Worm (Caenorhabditis elegans) whole organism, young adult: Measurements from ENCODE around the gene str-144.

Experiments
- B0019.2 ChIP-seq: fragments of 200-800 bp; sonication (Bioruptor generic); conservative IDR thresholded peaks from 2 replicates; pipeline ENCODE4 v1.3.6; 2022; ENCODE audit warnings: missing genetic modification reagents, missing genetic modification characterization, missing compliant biosample characterization
- B0336.3 ChIP-seq: fragments of 200-800 bp; sonication (Bioruptor generic); IDR thresholded peaks from 2 replicates; pipeline ENCODE4 v1.3.6; 2022; ENCODE audit warnings: missing genetic modification characterization, missing compliant biosample characterization
- D2030.7 ChIP-seq: fragments of 200-800 bp; sonication (Bioruptor generic); IDR thresholded peaks from 2 replicates; pipeline ENCODE4 v1.3.6; 2022; ENCODE audit warnings: missing genetic modification reagents, missing genetic modification characterization, missing compliant biosample characterization
- F10E7.11 ChIP-seq: sonication (generic microtip); optimal IDR thresholded peaks from 2 replicates; lab custom pipeline; 2017; ENCODE audit warnings: mild to moderate bottlenecking, missing genetic modification characterization, moderate library complexity, missing compliant biosample characterization
- F22D6.2 ChIP-seq: sonication (generic microtip); optimal IDR thresholded peaks from 2 replicates; lab custom pipeline; 2016; ENCODE audit warnings: mild to moderate bottlenecking, missing genetic modification characterization, missing compliant biosample characterization
- F49E8.2 ChIP-seq: sonication (generic microtip); optimal IDR thresholded peaks from 3 replicates; lab custom pipeline; 2017; ENCODE audit warnings: missing genetic modification characterization, mild to moderate bottlenecking, missing compliant biosample characterization, antibody characterized with exemption, moderate library complexity; ENCODE audit not compliant: insufficient read depth
- F55B11.4 ChIP-seq: sonication (generic microtip); optimal IDR thresholded peaks from 2 replicates; lab custom pipeline; 2016; ENCODE audit warnings: missing compliant biosample characterization, missing genetic modification characterization, borderline replicate concordance; ENCODE audit not compliant: insufficient read depth
- F57A8.1 ChIP-seq: fragments of 200-800 bp; sonication (Bioruptor generic); optimal IDR thresholded peaks from 2 replicates; lab custom pipeline; 2018; ENCODE audit warnings: mild to moderate bottlenecking, missing genetic modification characterization, moderate library complexity, missing compliant biosample characterization
- F57C9.4 ChIP-seq: sonication (generic microtip); optimal IDR thresholded peaks from 2 replicates; lab custom pipeline; 2017; ENCODE audit warnings: mild to moderate bottlenecking, missing genetic modification characterization, missing compliant biosample characterization
- T07F8.4 ChIP-seq: sonication (generic microtip); optimal IDR thresholded peaks from 2 replicates; lab custom pipeline; 2016; ENCODE audit warnings: mild to moderate bottlenecking, missing genetic modification characterization, moderate library complexity, missing compliant biosample characterization
- Y53F4B.3 ChIP-seq: fragments of 200-800 bp; sonication (Bioruptor generic); IDR thresholded peaks from 2 replicates; pipeline ENCODE4 v1.3.6; 2022; ENCODE audit warnings: missing genetic modification reagents, missing genetic modification characterization, missing compliant biosample characterization
- Y53G8AR.9 ChIP-seq: fragments of 200-800 bp; sonication (Bioruptor generic); conservative IDR thresholded peaks from 2 replicates; pipeline ENCODE4 v1.3.6; 2022; ENCODE audit warnings: missing genetic modification reagents, missing genetic modification characterization, missing compliant biosample characterization
- Y56A3A.18 ChIP-seq: fragments of 200-800 bp; sonication (Bioruptor generic); IDR thresholded peaks from 2 replicates; pipeline ENCODE4 v1.3.6; 2022; ENCODE audit warnings: missing genetic modification reagents, missing genetic modification characterization, missing compliant biosample characterization
- ZK185.1 ChIP-seq: sonication (generic microtip); optimal IDR thresholded peaks from 2 replicates; lab custom pipeline; 2016; ENCODE audit warnings: mild to moderate bottlenecking, missing genetic modification characterization, missing compliant biosample characterization; ENCODE audit not compliant: poor library complexity, severe bottlenecking
- ama-1 ChIP-seq, 3 experiments: fragments of 150-350 bp in 1 of 3; sonication (generic microtip) in 2 of 3; optimal IDR thresholded peaks; 2 replicates each; lab custom pipeline; 2014 to 2018; ENCODE audit warnings: missing biosample characterization in 2 of 3, missing genetic modification characterization in 2 of 3, missing genetic modification reagents in 2 of 3
- aptf-3 ChIP-seq: fragments of 200-800 bp; sonication (Bioruptor generic); IDR thresholded peaks from 2 replicates; pipeline ENCODE4 v1.3.6; 2022; ENCODE audit warnings: missing genetic modification characterization, missing compliant biosample characterization
- attf-5 ChIP-seq: fragments of 200-800 bp; sonication (Bioruptor generic); optimal IDR thresholded peaks from 2 replicates; lab custom pipeline; 2018; ENCODE audit warnings: mild to moderate bottlenecking, missing genetic modification characterization, missing compliant biosample characterization
- bed-1 ChIP-seq: fragments of 200-800 bp; sonication (Bioruptor generic); IDR thresholded peaks from 2 replicates; pipeline ENCODE4 v1.3.6; 2022; ENCODE audit warnings: missing genetic modification reagents, missing genetic modification characterization, missing compliant biosample characterization
- ceh-27 ChIP-seq: fragments of 200-800 bp; sonication (Bioruptor generic); optimal IDR thresholded peaks from 2 replicates; lab custom pipeline; 2018; ENCODE audit warnings: mild to moderate bottlenecking, missing genetic modification characterization, moderate library complexity, missing compliant biosample characterization
- ceh-91 ChIP-seq: fragments of 200-800 bp; sonication (Bioruptor generic); IDR thresholded peaks from 2 replicates; pipeline ENCODE4 v1.3.6; 2022; ENCODE audit warnings: missing genetic modification reagents, missing genetic modification characterization, missing compliant biosample characterization
- dpff-1 ChIP-seq: sonication (generic microtip); optimal IDR thresholded peaks from 2 replicates; lab custom pipeline; 2017; ENCODE audit warnings: mild to moderate bottlenecking, missing genetic modification characterization, missing compliant biosample characterization
- efl-1 ChIP-seq: fragments of 150-350 bp; optimal IDR thresholded peaks from 2 replicates; lab custom pipeline; 2014; ENCODE audit warnings: missing biosample characterization, missing genetic modification reagents, missing genetic modification characterization
- ekl-4 ChIP-seq: fragments of 200-800 bp; sonication (Bioruptor generic); IDR thresholded peaks from 2 replicates; pipeline ENCODE4 v1.3.6; 2022; ENCODE audit warnings: missing genetic modification reagents, missing genetic modification characterization, missing compliant biosample characterization
- ets-4 ChIP-seq: fragments of 200-800 bp; sonication (Bioruptor generic); optimal IDR thresholded peaks from 2 replicates; lab custom pipeline; 2018; ENCODE audit warnings: mild to moderate bottlenecking, missing genetic modification characterization, missing compliant biosample characterization
- fkh-3 ChIP-seq: sonication (generic microtip); optimal IDR thresholded peaks from 2 replicates; lab custom pipeline; 2016; ENCODE audit warnings: mild to moderate bottlenecking, missing genetic modification characterization, missing compliant biosample characterization
- hmg-1.2 ChIP-seq: fragments of 200-800 bp; sonication (Bioruptor generic); IDR thresholded peaks from 2 replicates; pipeline ENCODE4 v1.3.6; 2022; ENCODE audit warnings: missing genetic modification reagents, missing genetic modification characterization, missing compliant biosample characterization
- mcd-1 ChIP-seq: fragments of 200-800 bp; sonication (Bioruptor generic); IDR thresholded peaks from 2 replicates; pipeline ENCODE4 v1.3.6; 2022; ENCODE audit warnings: missing genetic modification reagents, missing genetic modification characterization, missing compliant biosample characterization
- mel-28 ChIP-seq: sonication (generic microtip); optimal IDR thresholded peaks from 2 replicates; lab custom pipeline; 2016; ENCODE audit warnings: borderline replicate concordance, mild to moderate bottlenecking, missing genetic modification characterization, missing compliant biosample characterization
- mxl-1 ChIP-seq: sonication (generic microtip); optimal IDR thresholded peaks from 2 replicates; lab custom pipeline; 2016; ENCODE audit warnings: missing genetic modification characterization, missing compliant biosample characterization
- nfya-1 ChIP-seq: sonication (generic microtip); optimal IDR thresholded peaks from 2 replicates; lab custom pipeline; 2017; ENCODE audit warnings: antibody characterized with exemption, missing compliant biosample characterization, missing genetic modification characterization, borderline replicate concordance; ENCODE audit not compliant: insufficient read depth
- nhr-179 ChIP-seq: sonication (generic microtip); optimal IDR thresholded peaks from 2 replicates; lab custom pipeline; 2016; ENCODE audit warnings: mild to moderate bottlenecking, missing genetic modification characterization, missing compliant biosample characterization
- nhr-27 ChIP-seq: fragments of 200-800 bp; sonication (Bioruptor generic); optimal IDR thresholded peaks from 2 replicates; lab custom pipeline; 2018; ENCODE audit warnings: mild to moderate bottlenecking, missing genetic modification characterization, moderate library complexity, missing compliant biosample characterization
- nhr-80 ChIP-seq: sonication (generic microtip); optimal IDR thresholded peaks from 2 replicates; lab custom pipeline; 2016; ENCODE audit warnings: missing genetic modification characterization, missing compliant biosample characterization
- pha-4 ChIP-seq: fragments of 150-350 bp; sonication (generic microtip); optimal IDR thresholded peaks from 2 replicates; lab custom pipeline; 2014; ENCODE audit warnings: missing biosample characterization, missing genetic modification reagents, missing genetic modification characterization
- rec-8 ChIP-seq, 2 experiments: sonication (generic microtip); optimal IDR thresholded peaks; 2 replicates each; lab custom pipeline; 2016; ENCODE audit warnings: mild to moderate bottlenecking in 2 of 2, missing genetic modification characterization in 2 of 2, missing genetic modification reagents in 2 of 2, missing genotype in 2 of 2, missing biosample characterization in 1 of 2, missing compliant biosample characterization in 1 of 2, moderate library complexity in 1 of 2
- rpc-1 ChIP-seq, 2 experiments: fragments of 150-350 bp in 1 of 2; sonication (generic microtip) in 1 of 2; optimal IDR thresholded peaks; 2 replicates each; lab custom pipeline; 2014 to 2018; ENCODE audit warnings: missing biosample characterization in 1 of 2, missing genetic modification characterization in 1 of 2, missing genetic modification reagents in 1 of 2, missing genotype in 1 of 2
- sdz-38 ChIP-seq: sonication (generic microtip); optimal IDR thresholded peaks from 2 replicates; lab custom pipeline; 2016; ENCODE audit warnings: missing genotype, missing genetic modification characterization, missing compliant biosample characterization
- snpc-3.4 ChIP-seq: sonication (generic microtip); optimal IDR thresholded peaks from 2 replicates; lab custom pipeline; 2017; ENCODE audit warnings: missing genetic modification characterization, mild to moderate bottlenecking, missing compliant biosample characterization, antibody characterized with exemption, moderate library complexity, missing genotype, missing genetic modification reagents
- somi-1 ChIP-seq: fragments of 200-800 bp; sonication (Bioruptor generic); optimal IDR thresholded peaks from 2 replicates; lab custom pipeline; 2018; ENCODE audit warnings: mild to moderate bottlenecking, missing genetic modification characterization, missing compliant biosample characterization
- sptf-2 ChIP-seq: fragments of 200-800 bp; sonication (Bioruptor generic); optimal IDR thresholded peaks from 2 replicates; lab custom pipeline; 2018; ENCODE audit warnings: mild to moderate bottlenecking, missing genetic modification characterization, missing compliant biosample characterization
- unc-62 ChIP-seq: fragments of 150-350 bp; optimal IDR thresholded peaks from 2 replicates; lab custom pipeline; 2014; ENCODE audit warnings: missing biosample characterization, missing genetic modification reagents, missing genetic modification characterization
- xnd-1 ChIP-seq: sonication (generic microtip); optimal IDR thresholded peaks from 2 replicates; lab custom pipeline; 2016; ENCODE audit warnings: missing genotype, missing genetic modification reagents, missing genetic modification characterization, missing compliant biosample characterization
- zim-3 ChIP-seq: sonication (generic microtip); optimal IDR thresholded peaks from 2 replicates; lab custom pipeline; 2017; ENCODE audit warnings: mild to moderate bottlenecking, missing genetic modification characterization, moderate library complexity, missing compliant biosample characterization
- ztf-22 ChIP-seq: fragments of 200-800 bp; sonication (Bioruptor generic); optimal IDR thresholded peaks from 2 replicates; lab custom pipeline; 2018; ENCODE audit warnings: mild to moderate bottlenecking, missing genetic modification characterization, moderate library complexity, missing compliant biosample characterization
- ztf-26 ChIP-seq: sonication (generic microtip); optimal IDR thresholded peaks from 2 replicates; lab custom pipeline; 2017; ENCODE audit warnings: missing genetic modification characterization, missing compliant biosample characterization
- ztf-28 ChIP-seq: fragments of 200-800 bp; sonication (Bioruptor generic); IDR thresholded peaks from 2 replicates; pipeline ENCODE4 v1.3.6; 2022; ENCODE audit warnings: missing genetic modification reagents, missing genetic modification characterization, missing compliant biosample characterization
- ztf-3 ChIP-seq: fragments of 200-800 bp; sonication (Bioruptor generic); optimal IDR thresholded peaks from 2 replicates; lab custom pipeline; 2018; ENCODE audit warnings: mild to moderate bottlenecking, missing genetic modification characterization, missing compliant biosample characterization

The str-144 gene

DNA sequence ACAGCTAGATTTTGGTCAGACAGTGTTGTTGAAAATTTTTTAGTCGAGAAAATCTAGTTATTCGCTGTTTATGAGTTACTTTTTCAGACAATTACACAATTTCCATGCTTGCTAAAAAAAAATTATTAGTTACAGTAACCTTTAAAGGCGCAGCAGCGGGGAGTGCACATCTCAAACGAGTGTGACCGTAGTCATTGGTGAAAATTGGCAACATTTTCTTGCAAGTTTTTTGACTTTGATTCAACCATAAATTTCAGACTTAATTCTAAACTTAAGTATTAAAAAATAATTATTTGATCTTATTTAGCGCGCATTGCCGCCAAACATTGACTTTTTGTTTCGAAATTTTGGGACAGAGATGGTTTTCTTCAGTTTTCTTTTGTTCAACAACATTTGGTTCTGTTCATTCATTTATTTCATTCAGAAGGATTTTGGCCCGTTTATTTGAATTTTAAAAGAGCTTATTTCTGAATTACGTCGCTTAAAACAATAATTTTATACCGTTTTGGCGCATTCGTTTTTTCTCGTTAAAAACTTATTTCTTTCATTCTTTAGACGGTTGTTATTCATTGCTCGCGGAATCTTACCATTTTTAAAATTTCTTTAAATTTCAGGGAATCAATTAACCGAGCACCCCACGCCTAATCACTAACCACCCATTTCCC, 43.0 kb downstream of the str-144 start, which contains the start of gene oma-2:
Gene oma-2, plus strand, starts transcription at position 615 of the 665 bp plus-strand sequence.
- TF ChIP-seq ekl-4 (GFP tag; lab: Robert Waterston, UW): 0 out of 2 replicates have a peak, but pooled peaks have one; percentile 37
- TF ChIP-seq T07F8.4 (tag; lab: Kevin White, UChicago): no peak
- TF ChIP-seq ztf-26: no peak
- no peak for TF ChIP-seq ama-1 (optimal IDR thresholded peaks at IDR 0.05; lab: Kevin White, UChicago)
- no peak for TF ChIP-seq ama-1 (GFP tag; optimal IDR thresholded peaks at IDR 0.05; lab: Kevin White, UChicago)
- TF ChIP-seq Y53G8AR.9: 0 out of 2 replicates have a peak, but pooled peaks have one; percentile 52
- no peak for TF ChIP-seq F57A8.1
- no peak for TF ChIP-seq mxl-1 (tag; lab: Kevin White, UChicago)
- no peak for TF ChIP-seq nhr-27
- no peak for TF ChIP-seq nhr-179 (tag; lab: Kevin White, UChicago)
- no peak for TF ChIP-seq ets-4 (GFP tag; lab: Kevin White, UChicago)
- TF ChIP-seq D2030.7 (GFP tag; lab: Robert Waterston, UW): peak; percentile 89
- TF ChIP-seq Y53F4B.3 (GFP tag; lab: Robert Waterston, UW): no peak
- TF ChIP-seq ztf-28: no peak
- TF ChIP-seq sptf-2 (GFP tag; lab: Kevin White, UChicago): no peak
- 0 out of 2 replicates have a peak, but pooled peaks have one; percentile 22 for TF ChIP-seq B0019.2 (GFP tag; lab: Robert Waterston, UW)
- 0 out of 2 replicates have a peak, but pooled peaks have one; percentile 14 for TF ChIP-seq Y56A3A.18 (GFP tag; lab: Robert Waterston, UW)
- TF ChIP-seq sdz-38 (tag; lab: Kevin White, UChicago): no peak
- TF ChIP-seq ztf-22 (GFP tag; lab: Kevin White, UChicago): no peak
- peak; percentile 1 for TF ChIP-seq snpc-3.4 (tag; lab: Kevin White, UChicago)
- no peak for TF ChIP-seq F22D6.2 (tag; lab: Kevin White, UChicago)
- TF ChIP-seq F55B11.4 (tag; lab: Kevin White, UChicago): no peak
- no peak for TF ChIP-seq F10E7.11
- no peak for TF ChIP-seq fkh-3 (tag; lab: Kevin White, UChicago)
- peak; percentile 84 for TF ChIP-seq ceh-91 (GFP tag; lab: Robert Waterston, UW)
- no peak for TF ChIP-seq aptf-3 (GFP tag; lab: Robert Waterston, UW)
- peak; percentile 89 for TF ChIP-seq xnd-1 (tag; lab: Kevin White, UChicago)
- TF ChIP-seq somi-1 (GFP tag; lab: Kevin White, UChicago): no peak
- TF ChIP-seq zim-3: no peak
- TF ChIP-seq rpc-1 (optimal IDR thresholded peaks at IDR 0.05; lab: Kevin White, UChicago): no peak
- no peak for TF ChIP-seq rpc-1 (tag; optimal IDR thresholded peaks at IDR 0.05; lab: Kevin White, UChicago)
- peak; percentile 82 for TF ChIP-seq efl-1 (GFP tag; lab: Kevin White, UChicago)
- TF ChIP-seq mcd-1: peak; percentile 47; the same call in 1 of the 2 replicates
- no peak for TF ChIP-seq mel-28 (tag; lab: Kevin White, UChicago)
- peak; percentile 45 for TF ChIP-seq hmg-1.2
- TF ChIP-seq B0336.3 (GFP tag; lab: Robert Waterston, UW): no peak
- TF ChIP-seq pha-4 (tag; lab: Kevin White, UChicago): no peak
- TF ChIP-seq rec-8 (tag; optimal IDR thresholded peaks at IDR 0.05; lab: Kevin White, UChicago): no peak
- no peak for TF ChIP-seq F57C9.4 (tag; lab: Kevin White, UChicago)
- TF ChIP-seq bed-1 (GFP tag; lab: Robert Waterston, UW): no peak
- TF ChIP-seq dpff-1: no peak
- no peak for TF ChIP-seq attf-5
- TF ChIP-seq ztf-3: no peak
- no peak for TF ChIP-seq nhr-80 (tag; lab: Kevin White, UChicago)
- peak; percentile 76 for TF ChIP-seq F49E8.2 (tag; lab: Kevin White, UChicago)
- no peak for TF ChIP-seq nfya-1 (tag; lab: Kevin White, UChicago)
- TF ChIP-seq ZK185.1: peak; percentile 18
- TF ChIP-seq ceh-27 (GFP tag; lab: Kevin White, UChicago): no peak
- TF ChIP-seq unc-62 (GFP tag; lab: Kevin White, UChicago): no peak
